Fruit fly (Drosophila melanogaster): ENCODE data around the gene Hmx.

The Hmx gene

dm6 chr3R:17534325-17535105 is 24.2 kb upstream of the Hmx start, which contains the start of the genes CG5823 and P5cr-2 (continued):
- peak; percentile 21 for TF ChIP-seq ems (GFP tag; optimal IDR thresholded peaks at IDR 0.05)
- TF ChIP-seq chif (GFP tag; optimal IDR thresholded peaks at IDR 0.05), result peak; percentile 14 to 52
- TF ChIP-seq Ets97D (GFP tag; optimal IDR thresholded peaks at IDR 0.05), result peak; percentile 86
- TF ChIP-seq knrl (GFP tag; IDR thresholded peaks at IDR 0.05; ENCODE audit: partially characterized antibody), result peak; percentile 63
- TF ChIP-seq CG4424 (GFP tag; optimal IDR thresholded peaks at IDR 0.05), result no peak
- TF ChIP-seq Dref (GFP tag; IDR thresholded peaks at IDR 0.05), result peak; percentile 51
- TF ChIP-seq Rfx (GFP tag; IDR thresholded peaks at IDR 0.05), result peak; percentile 58
- peak; percentile 72; the same call in 2 of the 3 replicates for TF ChIP-seq otp (GFP tag; IDR thresholded peaks at IDR 0.05)
- no peak for TF ChIP-seq esg (GFP tag; conservative IDR thresholded peaks at IDR 0.05)
- peak; percentile 86 for TF ChIP-seq CG8478 (optimal IDR thresholded peaks at IDR 0.05)
- TF ChIP-seq E2f1 (GFP tag; IDR thresholded peaks at IDR 0.05), result no peak
- TF ChIP-seq en (GFP tag; optimal IDR thresholded peaks at IDR 0.05), result peak; percentile 41
- peak; percentile 41; the same call in 1 of the 2 replicates for TF ChIP-seq dimm (GFP tag; IDR thresholded peaks at IDR 0.05)
- peak; percentile 80 for TF ChIP-seq z (GFP tag; IDR thresholded peaks at IDR 0.05)
- peak; percentile 51 for TF ChIP-seq Dip3 (GFP tag; optimal IDR thresholded peaks at IDR 0.05)
- peak; percentile 28 for TF ChIP-seq scrt (GFP tag; optimal IDR thresholded peaks at IDR 0.05)
- no peak for TF ChIP-seq CG4404 (GFP tag; IDR thresholded peaks at IDR 0.05)
- TF ChIP-seq Sox102F (GFP tag; optimal IDR thresholded peaks at IDR 0.05), result peak; percentile 43
- TF ChIP-seq CG9817 (tag; optimal IDR thresholded peaks at IDR 0.05), result no peak
- peak; percentile 64; the same call in 1 of the 2 replicates for TF ChIP-seq onecut (GFP tag; IDR thresholded peaks at IDR 0.05)
- no peak for TF ChIP-seq CG8765 (GFP tag; IDR thresholded peaks at IDR 0.05)
- no peak for TF ChIP-seq CG11456 (GFP tag; IDR thresholded peaks at IDR 0.05)
- peak; percentile 54 for TF ChIP-seq Sox100B (GFP tag; optimal IDR thresholded peaks at IDR 0.05)
- peak; percentile 69 for TF ChIP-seq MTF-1 (GFP tag; optimal IDR thresholded peaks at IDR 0.05; ENCODE audit: borderline replicate concordance)
- peak; percentile 16 for TF ChIP-seq HmgZ (tag; optimal IDR thresholded peaks at IDR 0.05)
- peak; percentile 6 for TF ChIP-seq CG10654 (GFP tag; optimal IDR thresholded peaks at IDR 0.05)
- no peak for TF ChIP-seq Deaf1 (tag; optimal IDR thresholded peaks at IDR 0.05)
- TF ChIP-seq sqz (GFP tag; optimal IDR thresholded peaks at IDR 0.05), result peak; percentile 60
- TF ChIP-seq Dp (GFP tag; optimal IDR thresholded peaks at IDR 0.05), result peak; percentile 66
- peak; percentile 11 for TF ChIP-seq gem (tag; optimal IDR thresholded peaks at IDR 0.05)
- TF ChIP-seq CkIIα-i1 (GFP tag; IDR thresholded peaks at IDR 0.05), result no peak
- TF ChIP-seq Atf-2 (GFP tag; optimal IDR thresholded peaks at IDR 0.05), result peak; percentile 79
- peak; percentile 27 for TF ChIP-seq CG2678 (tag; optimal IDR thresholded peaks at IDR 0.05)
- TF ChIP-seq YL-1 (GFP tag; optimal IDR thresholded peaks at IDR 0.05), result peak; percentile 50
- TF ChIP-seq Abd-B (GFP tag; optimal IDR thresholded peaks at IDR 0.05), result no peak
- no peak for TF ChIP-seq crc (GFP tag; optimal IDR thresholded peaks at IDR 0.05)
- no peak for TF ChIP-seq fd96Cb (tag; optimal IDR thresholded peaks at IDR 0.05)
- TF ChIP-seq sisA (GFP tag; IDR thresholded peaks at IDR 0.05), result 0 out of 2 replicates have a peak, but pooled peaks have one; percentile 13
- peak; percentile 56 for TF ChIP-seq CG7928 (GFP tag; optimal IDR thresholded peaks at IDR 0.05)
- TF ChIP-seq pfk (GFP tag; optimal IDR thresholded peaks at IDR 0.05), result peak; percentile 52
- peak; percentile 52 for TF ChIP-seq tup (GFP tag; optimal IDR thresholded peaks at IDR 0.05)
- TF ChIP-seq CG42726 (GFP tag; IDR thresholded peaks at IDR 0.05; ENCODE audit: partially characterized antibody), result 0 out of 2 replicates have a peak, but pooled peaks have one; percentile 14
- TF ChIP-seq mam (GFP tag; optimal IDR thresholded peaks at IDR 0.05), result peak; percentile 24
- peak; percentile 80 for TF ChIP-seq CG7987 (GFP tag; optimal IDR thresholded peaks at IDR 0.05)
- TF ChIP-seq CG32532 (GFP tag; IDR thresholded peaks at IDR 0.05), result peak; percentile 31; the same call in 1 of the 2 replicates
- peak; percentile 79 for TF ChIP-seq Mes4 (GFP tag; optimal IDR thresholded peaks at IDR 0.05)
- no peak for TF ChIP-seq CG11696 (GFP tag; IDR thresholded peaks at IDR 0.05)
- no peak for TF ChIP-seq Spps (tag; optimal IDR thresholded peaks at IDR 0.05)
- TF ChIP-seq Hr39 (optimal IDR thresholded peaks at IDR 0.05), result no peak
- TF ChIP-seq CG2199 (GFP tag; IDR thresholded peaks at IDR 0.05), result peak; percentile 68; the same call in 2 of the 3 replicates
